Worm (Caenorhabditis elegans): ENCODE data around the gene mrpl-20.

DNA sequence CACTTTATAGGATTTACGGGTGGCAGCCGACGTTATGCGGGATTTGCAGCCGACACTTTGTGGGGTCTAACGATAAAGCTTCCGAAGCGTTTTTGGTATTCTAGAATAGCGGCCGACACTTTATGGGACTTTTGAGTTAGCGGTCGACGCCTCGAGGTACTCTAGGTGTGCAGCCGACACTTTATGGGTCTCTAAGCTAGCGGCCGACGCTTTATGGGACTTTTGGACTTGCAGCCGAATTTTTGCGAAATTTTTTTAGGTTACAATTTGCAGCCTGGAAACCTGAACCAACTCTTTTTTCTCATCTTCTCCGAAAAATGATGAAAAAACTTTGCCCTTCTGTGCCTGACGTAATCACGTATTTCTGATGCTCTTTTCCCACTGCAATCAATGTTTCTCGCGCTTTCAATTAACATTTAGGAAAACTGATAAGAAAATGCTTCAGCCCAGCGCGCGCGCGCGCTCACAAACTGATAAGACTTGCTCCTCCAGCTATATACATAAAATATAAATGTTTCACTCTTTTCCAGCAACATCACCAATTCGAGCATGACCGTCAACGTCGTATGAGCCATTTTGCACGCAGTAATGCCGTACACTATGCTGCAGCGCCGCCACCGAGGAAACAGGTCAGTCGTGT, 38.8 kb upstream of the mrpl-20 start:
- TF ChIP-seq unc-98 (GFP tag; IDR thresholded peaks at IDR 0.05) (no peak), vab-15 (tag; optimal IDR thresholded peaks at IDR 0.05) (no peak), blmp-1 (tag; optimal IDR thresholded peaks at IDR 0.05) (no peak)

Data from whole organism, L1 larva.